Worm (Caenorhabditis elegans) whole organism, L4 larva: ENCODE measurements around the gene srh-276.

Experiments
- F37D6.2 ChIP-seq: sonication (generic microtip); optimal IDR thresholded peaks from 2 replicates; lab custom pipeline; 2016; ENCODE audit warnings: mild to moderate bottlenecking, missing genetic modification characterization, missing compliant biosample characterization
- F49E8.2 ChIP-seq: sonication (generic microtip); optimal IDR thresholded peaks from 2 replicates; lab custom pipeline; 2016; ENCODE audit warnings: missing compliant biosample characterization, mild to moderate bottlenecking, missing genetic modification characterization, borderline replicate concordance
- aha-1 ChIP-seq: fragments of 150-350 bp; peaks from one replicate; lab custom pipeline; 2014; ENCODE audit warnings: missing biosample characterization, missing genetic modification characterization
- arid-1 ChIP-seq: fragments of 200-800 bp; sonication (Bioruptor generic); conservative IDR thresholded peaks from 2 replicates; pipeline ENCODE4 v1.3.6; 2022; ENCODE audit warnings: missing genetic modification reagents, missing genetic modification characterization, missing compliant biosample characterization
- ctbp-1 ChIP-seq: fragments of 200-800 bp; sonication (Bioruptor generic); IDR thresholded peaks from 2 replicates; pipeline ENCODE4 v1.3.6; 2022; ENCODE audit warnings: missing genetic modification reagents, missing genetic modification characterization, missing compliant biosample characterization
- daf-16 ChIP-seq, 3 experiments: sonication (generic microtip); optimal IDR thresholded peaks; 2 replicates each; lab custom pipeline; 2016 to 2017; ENCODE audit warnings: missing genetic modification characterization in 3 of 3, missing genetic modification reagents in 3 of 3, mild to moderate bottlenecking in 2 of 3, missing compliant biosample characterization in 2 of 3, missing biosample characterization in 1 of 3, moderate library complexity in 1 of 3
- dmd-6 ChIP-seq: fragments of 200-800 bp; sonication (Bioruptor generic); IDR thresholded peaks from 2 replicates; pipeline ENCODE4 v1.3.6; 2022; ENCODE audit warnings: missing genetic modification reagents, missing genetic modification characterization, missing compliant biosample characterization
- dve-1 ChIP-seq: sonication (generic microtip); optimal IDR thresholded peaks from 2 replicates; lab custom pipeline; 2017; ENCODE audit warnings: antibody characterized with exemption, mild to moderate bottlenecking, missing genetic modification characterization, missing compliant biosample characterization; ENCODE audit not compliant: insufficient read depth
- egl-43 ChIP-seq: fragments of 200-800 bp; sonication (Bioruptor generic); IDR thresholded peaks from 2 replicates; pipeline ENCODE4 v1.3.6; 2022; ENCODE audit warnings: missing genetic modification reagents, missing genetic modification characterization, missing compliant biosample characterization
- hlh-30 ChIP-seq: sonication (generic microtip); optimal IDR thresholded peaks from 2 replicates; lab custom pipeline; 2017; ENCODE audit warnings: antibody characterized with exemption, mild to moderate bottlenecking, missing genetic modification characterization, missing compliant biosample characterization; ENCODE audit not compliant: insufficient read depth
- hmg-1.1 ChIP-seq: fragments of 200-800 bp; sonication (Bioruptor generic); IDR thresholded peaks from 2 replicates; pipeline ENCODE4 v1.3.6; 2022; ENCODE audit warnings: missing genetic modification reagents, missing genetic modification characterization, missing compliant biosample characterization
- lim-7 ChIP-seq: fragments of 200-800 bp; sonication (Bioruptor generic); IDR thresholded peaks from 2 replicates; pipeline ENCODE4 v1.3.6; 2022; ENCODE audit warnings: missing genetic modification characterization, missing compliant biosample characterization
- lin-1 ChIP-seq: fragments of 200-800 bp; sonication (Bioruptor generic); IDR thresholded peaks from 2 replicates; pipeline ENCODE4 v1.3.6; 2022; ENCODE audit warnings: missing genetic modification reagents, missing genetic modification characterization, missing compliant biosample characterization
- lin-15B ChIP-seq: fragments of 150-350 bp; sonication (generic microtip); optimal IDR thresholded peaks from 3 replicates; lab custom pipeline; 2014; ENCODE audit warnings: missing biosample characterization, missing genetic modification characterization
- lin-38 ChIP-seq: fragments of 200-800 bp; sonication (Bioruptor generic); IDR thresholded peaks from 2 replicates; pipeline ENCODE4 v1.3.6; 2022; ENCODE audit warnings: missing genetic modification reagents, missing genetic modification characterization, missing compliant biosample characterization
- madf-9 ChIP-seq: fragments of 200-800 bp; sonication (Bioruptor generic); conservative IDR thresholded peaks from 2 replicates; pipeline ENCODE4 v1.3.6; 2022; ENCODE audit warnings: missing genetic modification reagents, missing genetic modification characterization, missing compliant biosample characterization
- mdl-1 ChIP-seq, 2 experiments: fragments of 150-350 bp in 1 of 2; sonication (generic microtip) in 1 of 2; optimal IDR thresholded peaks; 2 replicates each; lab custom pipeline; 2014 to 2017; ENCODE audit warnings: missing biosample characterization in 2 of 2, missing genetic modification characterization in 2 of 2
- mdt-29 ChIP-seq: fragments of 200-800 bp; sonication (Bioruptor generic); IDR thresholded peaks from 2 replicates; pipeline ENCODE4 v1.3.6; 2022; ENCODE audit warnings: missing genetic modification reagents, missing genetic modification characterization, missing compliant biosample characterization
- mxl-3 ChIP-seq: fragments of 200-800 bp; sonication (Bioruptor generic); optimal IDR thresholded peaks from 2 replicates; lab custom pipeline; 2018; ENCODE audit warnings: mild to moderate bottlenecking, missing genetic modification characterization, missing compliant biosample characterization
- nhr-25 ChIP-seq: sonication (generic microtip); optimal IDR thresholded peaks from 2 replicates; lab custom pipeline; 2017; ENCODE audit warnings: missing genetic modification characterization, mild to moderate bottlenecking, missing compliant biosample characterization, antibody characterized with exemption, moderate library complexity, borderline replicate concordance; ENCODE audit not compliant: insufficient read depth
- nhr-28 ChIP-seq: fragments of 150-350 bp; optimal IDR thresholded peaks from 2 replicates; lab custom pipeline; 2014; ENCODE audit warnings: missing biosample characterization, missing genetic modification characterization
- nhr-48 ChIP-seq: sonication (generic microtip); optimal IDR thresholded peaks from 2 replicates; lab custom pipeline; 2016; ENCODE audit warnings: mild to moderate bottlenecking, missing genetic modification characterization, missing compliant biosample characterization
- nhr-6 ChIP-seq: fragments of 150-350 bp; optimal IDR thresholded peaks from 2 replicates; lab custom pipeline; 2014; ENCODE audit warnings: missing biosample characterization, missing genetic modification characterization
- nhr-77 ChIP-seq: fragments of 150-350 bp; optimal IDR thresholded peaks from 2 replicates; lab custom pipeline; 2014; ENCODE audit warnings: missing biosample characterization, missing genetic modification characterization
- pha-4 ChIP-seq, 2 experiments: fragments of 150-350 bp in 1 of 2; fragments of 200-800 bp in 1 of 2; sonication (Bioruptor generic) in 1 of 2; IDR thresholded peaks in 1 of 2; optimal IDR thresholded peaks in 1 of 2; 2 replicates each; pipeline versions ENCODE4 v1.3.6 to Lab custom; 2014 to 2022; ENCODE audit warnings: missing genetic modification characterization in 2 of 2, missing genetic modification reagents in 2 of 2, missing biosample characterization in 1 of 2, missing compliant biosample characterization in 1 of 2
- php-3 ChIP-seq: fragments of 200-800 bp; sonication (Bioruptor generic); IDR thresholded peaks from 2 replicates; pipeline ENCODE4 v1.3.6; 2022; ENCODE audit warnings: missing genetic modification reagents, missing genetic modification characterization, missing compliant biosample characterization
- rbr-2 ChIP-seq: sonication (generic microtip); optimal IDR thresholded peaks from 2 replicates; lab custom pipeline; 2016; ENCODE audit warnings: missing genotype, missing genetic modification characterization, missing compliant biosample characterization
- skn-1 ChIP-seq: fragments of 150-350 bp; optimal IDR thresholded peaks from 2 replicates; lab custom pipeline; 2014; ENCODE audit warnings: missing biosample characterization, missing genetic modification characterization
- snpc-1.2 ChIP-seq: fragments of 200-800 bp; sonication (Bioruptor generic); IDR thresholded peaks from 2 replicates; pipeline ENCODE4 v1.3.6; 2022; ENCODE audit warnings: missing genetic modification reagents, missing genetic modification characterization, missing compliant biosample characterization
- snpc-4 ChIP-seq: fragments of 150-350 bp; optimal IDR thresholded peaks from 2 replicates; lab custom pipeline; 2014; ENCODE audit warnings: missing biosample characterization, missing genetic modification characterization
- tra-1 ChIP-seq: fragments of 200-800 bp; sonication (Bioruptor generic); IDR thresholded peaks from 2 replicates; pipeline ENCODE4 v1.3.6; 2022; ENCODE audit warnings: missing genetic modification reagents, missing genetic modification characterization, missing compliant biosample characterization
- unc-62 ChIP-seq, 3 experiments: fragments of 150-350 bp in 1 of 3; sonication (generic microtip); optimal IDR thresholded peaks in 2 of 3; peaks in 1 of 3; 1 replicate in 1 of 3; 2 replicates in 2 of 3; lab custom pipeline; 2014 to 2017; ENCODE audit warnings: missing biosample characterization in 3 of 3, missing genetic modification characterization in 3 of 3, missing genetic modification reagents in 3 of 3, missing genotype in 1 of 3
- vab-7 ChIP-seq: fragments of 200-800 bp; sonication (Bioruptor generic); IDR thresholded peaks from 2 replicates; pipeline ENCODE4 v1.3.6; 2022; ENCODE audit warnings: missing genetic modification reagents, missing genetic modification characterization, missing compliant biosample characterization

The srh-276 gene

DNA sequence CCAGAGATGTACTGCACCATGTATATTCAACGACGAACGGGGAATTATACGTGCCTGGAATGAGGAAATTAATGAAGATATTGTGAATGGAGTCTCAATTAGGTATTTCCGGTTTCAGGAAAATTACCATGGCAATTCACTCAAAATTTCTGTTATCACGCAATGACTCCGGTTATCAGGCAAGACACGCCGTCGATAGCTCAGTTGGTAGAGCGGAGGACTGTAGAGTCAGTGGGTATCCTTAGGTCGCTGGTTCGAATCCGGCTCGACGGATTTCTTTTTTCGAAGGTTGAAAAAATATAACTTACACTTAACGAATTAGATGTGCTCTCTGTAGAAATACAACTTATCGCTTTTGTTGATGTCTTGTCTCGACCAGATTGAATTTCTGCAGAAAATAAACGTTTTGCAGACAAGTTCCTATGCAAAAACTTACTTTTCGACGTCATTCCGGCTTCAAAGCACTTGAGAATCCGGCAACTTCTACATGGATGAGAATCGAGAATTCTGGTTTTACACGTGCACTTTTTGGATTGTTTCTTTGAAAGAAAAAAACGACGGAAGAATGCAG lies 48.6 kb upstream of the srh-276 start:
- TF ChIP-seq dve-1 (tag; lab: Kevin White, UChicago) (peak; percentile 7), pha-4 (GFP tag; IDR thresholded peaks at IDR 0.05; lab: Robert Waterston, UW) (no peak; the same call in 1 of the 2 replicates), pha-4 (tag; optimal IDR thresholded peaks at IDR 0.05; lab: Kevin White, UChicago) (no peak), php-3 (GFP tag; lab: Robert Waterston, UW) (no peak), aha-1 (tag; lab: Kevin White, UChicago) (peak; percentile 91), mdt-29 (no peak), F37D6.2 (tag; lab: Kevin White, UChicago) (no peak), skn-1 (tag; lab: Kevin White, UChicago) (no peak), unc-62 (GFP tag; optimal IDR thresholded peaks at IDR 0.05 in 1 of 2; lab: Kevin White, UChicago) (peak in 1 of 2 experiments; percentile 64), unc-62 (tag; optimal IDR thresholded peaks at IDR 0.05; lab: Kevin White, UChicago) (no peak), rbr-2 (no peak), tra-1 (0 out of 2 replicates have a peak, but pooled peaks have one; percentile 27), egl-43 (peak; percentile 62; the same call in 1 of the 2 replicates), mxl-3 (GFP tag; lab: Kevin White, UChicago) (no peak), lin-15B (tag; lab: Kevin White, UChicago) (no peak), vab-7 (GFP tag; lab: Robert Waterston, UW) (0 out of 2 replicates have a peak, but pooled peaks have one; percentile 34), lim-7 (GFP tag; lab: Robert Waterston, UW) (peak; percentile 64; the same call in 1 of the 2 replicates), arid-1 (0 out of 2 replicates have a peak, but pooled peaks have one; percentile 30), hmg-1.1 (no peak), madf-9 (GFP tag; lab: Robert Waterston, UW) (0 out of 2 replicates have a peak, but pooled peaks have one; percentile 16), lin-38 (GFP tag; lab: Robert Waterston, UW) (no peak), lin-1 (GFP tag; lab: Robert Waterston, UW) (0 out of 2 replicates have a peak, but pooled peaks have one; percentile 43), snpc-1.2 (GFP tag; lab: Robert Waterston, UW) (no peak), F49E8.2 (tag; lab: Kevin White, UChicago) (no peak)
- TF ChIP-seq, all 104 proteins: peak for 10

DNA sequence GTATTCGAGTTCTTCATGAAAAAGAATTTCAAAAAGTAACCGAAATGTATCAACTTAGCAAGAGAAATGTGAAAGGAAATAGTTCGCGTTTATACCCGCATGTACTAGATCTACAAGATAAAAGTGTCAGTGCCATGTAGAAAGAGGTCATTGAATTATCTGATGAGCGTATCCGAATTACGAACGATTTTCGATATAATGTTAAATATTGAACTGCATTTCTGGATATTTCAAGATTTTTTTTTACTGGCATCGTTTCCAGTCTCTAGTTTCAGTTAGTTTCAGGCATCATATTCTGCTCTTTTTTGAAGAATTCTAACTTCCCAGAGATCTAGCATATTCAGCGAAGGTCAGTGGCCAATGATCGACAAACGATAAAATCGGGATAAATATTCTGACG lies 47.8 kb upstream of the srh-276 start, which contains the start of gene nhr-150:
nhr-150 (minus strand) TSS at position 92 of the 400 bp plus-strand sequence.
- no peak for TF ChIP-seq snpc-4
- no peak for TF ChIP-seq ctbp-1 (GFP tag; lab: Robert Waterston, UW)
- peak; percentile 92 for TF ChIP-seq aha-1 (tag; lab: Kevin White, UChicago)

DNA sequence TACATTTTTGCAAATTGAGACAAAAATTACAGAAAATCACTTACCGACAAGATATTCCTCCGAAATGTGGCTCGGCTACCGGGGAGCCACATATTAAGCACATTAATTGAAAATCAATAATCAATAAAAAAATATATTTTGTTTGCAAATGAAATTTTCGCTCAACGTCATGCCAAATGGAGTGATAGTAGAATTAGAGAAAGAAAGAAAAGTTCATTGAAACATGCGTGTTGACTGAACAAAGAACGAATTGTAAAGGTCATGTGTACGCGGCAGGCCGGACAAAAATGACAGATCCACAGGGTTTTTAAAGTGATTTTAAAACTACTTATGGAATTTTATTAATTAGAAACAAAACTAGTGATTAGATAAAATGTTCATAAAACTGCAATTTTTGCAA lies 45.6 kb upstream of the srh-276 start:
- TF ChIP-seq daf-16 (GFP tag; optimal IDR thresholded peaks at IDR 0.05; lab: Kevin White, UChicago) (no peak), daf-16 (tag; optimal IDR thresholded peaks at IDR 0.05; lab: Kevin White, UChicago) (peak; percentile 64), nhr-28 (tag; lab: Kevin White, UChicago) (peak; percentile 56), nhr-77 (tag; lab: Kevin White, UChicago) (peak; percentile 9), nhr-48 (tag; lab: Kevin White, UChicago) (peak; percentile 30), mdl-1 (tag; optimal IDR thresholded peaks at IDR 0.05; lab: Kevin White, UChicago) (peak in 1 of 2 experiments; percentile 3), hmg-1.1 (no peak), nhr-6 (tag; lab: Kevin White, UChicago) (peak; percentile 84), hlh-30 (tag; lab: Kevin White, UChicago) (peak; percentile 65), nhr-25 (tag; lab: Kevin White, UChicago) (no peak), mdt-29 (no peak), dmd-6 (GFP tag; lab: Robert Waterston, UW) (peak; percentile 47)
